Worm (Caenorhabditis elegans) whole organism, late embryonic: ENCODE measurements around the gene ufc-1.

ENCODE experiments used
- K09A11.1 ChIP-seq: sonication (generic microtip); optimal IDR thresholded peaks from 2 replicates; lab custom pipeline; 2017; ENCODE audit warnings: antibody characterized with exemption, mild to moderate bottlenecking, missing genetic modification characterization, missing compliant biosample characterization; ENCODE audit not compliant: insufficient read depth
- ceh-18 ChIP-seq: sonication (generic microtip); optimal IDR thresholded peaks from 2 replicates; lab custom pipeline; 2016; ENCODE audit warnings: missing genetic modification characterization, missing compliant biosample characterization
- ceh-19 ChIP-seq: fragments of 200-800 bp; sonication (Bioruptor generic); optimal IDR thresholded peaks from 2 replicates; lab custom pipeline; 2018; ENCODE audit warnings: mild to moderate bottlenecking, missing genetic modification characterization, missing compliant biosample characterization
- ceh-22 ChIP-seq: sonication (generic microtip); optimal IDR thresholded peaks from 2 replicates; lab custom pipeline; 2017; ENCODE audit warnings: missing biosample characterization, missing genetic modification characterization
- ceh-24 ChIP-seq: sonication (generic microtip); optimal IDR thresholded peaks from 2 replicates; lab custom pipeline; 2016; ENCODE audit warnings: mild to moderate bottlenecking, missing genetic modification characterization, missing compliant biosample characterization
- ceh-30 ChIP-seq: fragments of 150-350 bp; optimal IDR thresholded peaks from 2 replicates; lab custom pipeline; 2014; ENCODE audit warnings: missing biosample characterization, missing genetic modification characterization
- ceh-45 ChIP-seq: fragments of 200-800 bp; sonication (Bioruptor generic); IDR thresholded peaks from 2 replicates; pipeline ENCODE4 v1.3.6; 2022; ENCODE audit warnings: missing genetic modification reagents, missing genetic modification characterization, missing compliant biosample characterization
- ceh-9 ChIP-seq: sonication (generic microtip); optimal IDR thresholded peaks from 2 replicates; lab custom pipeline; 2016; ENCODE audit warnings: mild to moderate bottlenecking, missing genetic modification characterization, inconsistent platforms, missing compliant biosample characterization
- dmd-4 ChIP-seq: sonication (generic microtip); optimal IDR thresholded peaks from 2 replicates; lab custom pipeline; 2016; ENCODE audit warnings: borderline replicate concordance, missing genetic modification characterization, missing compliant biosample characterization
- dve-1 ChIP-seq: sonication (generic microtip); optimal IDR thresholded peaks from 2 replicates; lab custom pipeline; 2017; ENCODE audit warnings: antibody characterized with exemption, mild to moderate bottlenecking, missing genetic modification characterization, missing compliant biosample characterization
- elt-2 ChIP-seq: sonication (generic microtip); optimal IDR thresholded peaks from 2 replicates; lab custom pipeline; 2016; ENCODE audit warnings: missing genetic modification reagents, missing genetic modification characterization, missing compliant biosample characterization
- ets-4 ChIP-seq: sonication (generic microtip); optimal IDR thresholded peaks from 2 replicates; lab custom pipeline; 2016; ENCODE audit warnings: missing genetic modification characterization, missing compliant biosample characterization
- eyg-1 ChIP-seq: sonication (generic microtip); optimal IDR thresholded peaks from 2 replicates; lab custom pipeline; 2016; ENCODE audit warnings: missing genotype, missing genetic modification characterization, missing compliant biosample characterization
- fax-1 ChIP-seq: sonication (generic microtip); optimal IDR thresholded peaks from 2 replicates; lab custom pipeline; 2016; ENCODE audit warnings: missing genotype, missing genetic modification characterization, missing compliant biosample characterization
- fkh-10 ChIP-seq: fragments of 150-350 bp; optimal IDR thresholded peaks from 2 replicates; lab custom pipeline; 2014; ENCODE audit warnings: missing biosample characterization, missing genetic modification reagents, missing genetic modification characterization
- hlh-13 ChIP-seq: fragments of 200-800 bp; sonication (Bioruptor generic); optimal IDR thresholded peaks from 2 replicates; lab custom pipeline; 2018; ENCODE audit warnings: mild to moderate bottlenecking, missing genetic modification characterization, missing compliant biosample characterization
- hlh-30 ChIP-seq: sonication (generic microtip); optimal IDR thresholded peaks from 2 replicates; lab custom pipeline; 2017; ENCODE audit warnings: antibody characterized with exemption, missing genetic modification characterization, missing compliant biosample characterization; ENCODE audit not compliant: insufficient read depth
- hlh-8 ChIP-seq: sonication (generic microtip); optimal IDR thresholded peaks from 2 replicates; lab custom pipeline; 2016; ENCODE audit warnings: missing genotype, missing genetic modification characterization, missing compliant biosample characterization
- madf-2 ChIP-seq: sonication (generic microtip); optimal IDR thresholded peaks from 2 replicates; lab custom pipeline; 2017; ENCODE audit warnings: missing genetic modification characterization, missing compliant biosample characterization
- nfya-1 ChIP-seq: sonication (generic microtip); optimal IDR thresholded peaks from 2 replicates; lab custom pipeline; 2017; ENCODE audit warnings: missing genetic modification characterization, mild to moderate bottlenecking, missing compliant biosample characterization, antibody characterized with exemption, moderate library complexity
- nhr-11 ChIP-seq: fragments of 150-350 bp; optimal IDR thresholded peaks from 2 replicates; lab custom pipeline; 2014; ENCODE audit warnings: missing biosample characterization, missing genetic modification characterization
- pax-1 ChIP-seq: fragments of 150-350 bp; optimal IDR thresholded peaks from 2 replicates; lab custom pipeline; 2014; ENCODE audit warnings: missing biosample characterization, missing genetic modification characterization
- pha-2 ChIP-seq: sonication (generic microtip); optimal IDR thresholded peaks from 2 replicates; lab custom pipeline; 2017; ENCODE audit warnings: mild to moderate bottlenecking, missing genetic modification characterization, missing compliant biosample characterization
- pha-4 ChIP-seq: fragments of 150-350 bp; optimal IDR thresholded peaks from 2 replicates; lab custom pipeline; 2018; ENCODE audit warnings: missing biosample characterization, missing genetic modification reagents, missing genetic modification characterization
- pqm-1 ChIP-seq: sonication (generic microtip); optimal IDR thresholded peaks from 2 replicates; lab custom pipeline; 2016; ENCODE audit warnings: missing genetic modification characterization, missing compliant biosample characterization
- rnt-1 ChIP-seq: sonication (generic microtip); optimal IDR thresholded peaks from 2 replicates; lab custom pipeline; 2016; ENCODE audit warnings: missing genetic modification characterization, missing compliant biosample characterization
- sdc-2 ChIP-seq: sonication (generic microtip); optimal IDR thresholded peaks from 2 replicates; lab custom pipeline; 2016; ENCODE audit warnings: missing genotype, missing genetic modification characterization, missing compliant biosample characterization
- sox-2 ChIP-seq: fragments of 200-800 bp; sonication (Bioruptor generic); IDR thresholded peaks from 2 replicates; pipeline ENCODE4 v1.3.6; 2022; ENCODE audit warnings: missing genetic modification reagents, missing genetic modification characterization, missing compliant biosample characterization
- syd-9 ChIP-seq: sonication (generic microtip); optimal IDR thresholded peaks from 2 replicates; lab custom pipeline; 2016; ENCODE audit warnings: mild to moderate bottlenecking, missing genetic modification characterization, moderate library complexity, missing compliant biosample characterization
- tbx-2 ChIP-seq: sonication (generic microtip); optimal IDR thresholded peaks from 2 replicates; lab custom pipeline; 2016; ENCODE audit warnings: missing genetic modification characterization, missing compliant biosample characterization
- unc-42 ChIP-seq: sonication (generic microtip); optimal IDR thresholded peaks from 2 replicates; lab custom pipeline; 2016; ENCODE audit warnings: missing genotype, missing genetic modification characterization, missing compliant biosample characterization
- unc-55 ChIP-seq: sonication (generic microtip); optimal IDR thresholded peaks from 2 replicates; lab custom pipeline; 2017; ENCODE audit warnings: missing biosample characterization, missing genetic modification reagents, missing genetic modification characterization
- ztf-16 ChIP-seq: sonication (generic microtip); optimal IDR thresholded peaks from 2 replicates; lab custom pipeline; 2017; ENCODE audit warnings: missing genetic modification characterization, missing compliant biosample characterization

ufc-1 gene

ce11 chrIII:9322010-9322409, 9.3 kb upstream of the ufc-1 start, which contains the start of gene cpb-1:
Gene cpb-1 (plus strand): TSS chrIII:9322310.
- TF ChIP-seq eyg-1 (no peak), unc-42 (tag; lab: Kevin White, UChicago) (no peak), nfya-1 (tag; lab: Kevin White, UChicago) (no peak), madf-2 (tag; lab: Kevin White, UChicago) (no peak), rnt-1 (tag; lab: Kevin White, UChicago) (no peak), ceh-24 (tag; lab: Kevin White, UChicago) (no peak), sox-2 (no peak), ceh-22 (tag; lab: Kevin White, UChicago) (no peak), ceh-19 (GFP tag; lab: Kevin White, UChicago) (no peak), pax-1 (tag; lab: Kevin White, UChicago) (no peak), pha-2 (no peak), hlh-13 (GFP tag; lab: Kevin White, UChicago) (no peak)

DNA sequence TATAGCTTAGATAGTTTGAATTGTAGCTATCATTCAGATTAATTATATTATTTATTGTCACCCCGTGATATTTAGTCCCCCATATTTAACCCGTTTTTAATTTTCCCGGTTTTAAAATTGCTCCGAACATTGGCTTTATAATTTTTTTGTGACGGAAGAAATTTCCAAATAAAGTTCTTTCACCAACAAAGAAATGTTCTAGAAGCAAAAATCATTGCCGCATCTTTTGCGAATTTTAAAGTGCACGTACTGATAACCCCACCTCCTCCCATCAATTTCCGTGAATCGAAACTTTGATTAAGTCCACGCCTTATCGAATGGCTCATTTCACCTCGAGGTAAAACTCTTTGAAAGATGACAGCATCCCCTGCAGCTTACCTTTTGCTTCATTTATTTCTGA, 6.6 kb upstream of the ufc-1 start, which contains the start of gene C40H1.7:
Gene C40H1.7 (plus strand): TSS at position 301 of the 400 bp plus-strand sequence.
- TF ChIP-seq eyg-1: no peak

DNA sequence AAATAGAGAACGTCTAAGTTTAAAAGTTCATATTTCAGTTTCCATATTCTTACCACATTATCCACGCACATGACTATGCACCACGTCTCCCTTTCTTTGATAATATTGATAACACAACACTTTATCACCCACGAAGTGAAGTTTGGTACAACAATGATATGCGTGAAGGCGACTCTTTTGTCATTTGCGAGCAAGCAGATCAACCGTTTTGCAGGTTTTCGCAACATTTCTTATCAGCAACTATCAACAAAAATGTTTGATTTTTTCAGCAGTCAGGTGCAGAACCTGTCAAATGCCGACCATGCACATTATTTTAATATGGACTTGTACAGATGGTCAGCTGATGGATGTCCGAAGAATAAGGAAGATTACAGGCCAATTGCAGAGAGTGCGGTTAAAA, 4.8 kb upstream of the ufc-1 start:
- TF ChIP-seq fax-1 (no peak), elt-2 (tag; lab: Kevin White, UChicago) (peak; percentile 85)

- TF ChIP-seq ceh-19 (GFP tag; lab: Kevin White, UChicago) (no peak), sdc-2 (no peak), tbx-2 (tag; lab: Kevin White, UChicago) (no peak), elt-2 (tag; lab: Kevin White, UChicago) (no peak), fkh-10 (no peak), pax-1 (tag; lab: Kevin White, UChicago) (no peak), ztf-16 (tag; lab: Kevin White, UChicago) (no peak), ceh-30 (tag; lab: Kevin White, UChicago) (no peak), dve-1 (tag; lab: Kevin White, UChicago) (no peak)
Observed at ce11 chrIII:9327910-9328309, 3.4 kb upstream of the ufc-1 start.

ce11 chrIII:9328732-9329131, 2.6 kb upstream of the ufc-1 start:
- TF ChIP-seq unc-55: peak; percentile 96
- TF ChIP-seq ceh-18: peak; percentile 23
- TF ChIP-seq ets-4: no peak
- no peak for TF ChIP-seq pha-4 (tag; lab: Kevin White, UChicago)
- no peak for TF ChIP-seq ceh-45 (GFP tag; lab: Robert Waterston, UW)

- TF ChIP-seq K09A11.1 (tag; lab: Kevin White, UChicago) (no peak), hlh-30 (tag; lab: Kevin White, UChicago) (no peak), unc-42 (tag; lab: Kevin White, UChicago) (no peak), sox-2 (no peak), pha-4 (tag; lab: Kevin White, UChicago) (no peak), syd-9 (tag; lab: Kevin White, UChicago) (no peak), ceh-9 (no peak), dmd-4 (tag; lab: Kevin White, UChicago) (no peak), nhr-11 (tag; lab: Kevin White, UChicago) (no peak), ceh-18 (no peak), ceh-19 (GFP tag; lab: Kevin White, UChicago) (no peak), hlh-8 (tag; lab: Kevin White, UChicago) (no peak), ceh-45 (GFP tag; lab: Robert Waterston, UW) (no peak), pqm-1 (no peak)
Observed at ce11 chrIII:9329266-9329665, 2.0 kb upstream of the ufc-1 start, which contains the start of gene C40H1.3. Gene C40H1.3 (minus strand): TSS chrIII:9329366.
